Worm (Caenorhabditis elegans) whole organism, young adult: ENCODE results near the gene C04H5.1.

Experiments
- B0261.1 ChIP-seq: sonication (generic microtip); optimal IDR thresholded peaks from 2 replicates; lab custom pipeline; 2016; ENCODE audit warnings: mild to moderate bottlenecking, missing genetic modification characterization, moderate library complexity, missing compliant biosample characterization
- C06A6.2 ChIP-seq: fragments of 200-800 bp; sonication (Bioruptor generic); conservative IDR thresholded peaks from 2 replicates; pipeline ENCODE4 v1.3.6; 2022; ENCODE audit warnings: missing genetic modification characterization, missing compliant biosample characterization
- F23B12.7 ChIP-seq: sonication (generic microtip); optimal IDR thresholded peaks from 2 replicates; lab custom pipeline; 2017; ENCODE audit warnings: missing genetic modification characterization, mild to moderate bottlenecking, missing compliant biosample characterization, antibody characterized with exemption, moderate library complexity; ENCODE audit not compliant: insufficient read depth
- F33H1.4 ChIP-seq: fragments of 200-800 bp; sonication (Bioruptor generic); IDR thresholded peaks from 2 replicates; pipeline ENCODE4 v1.3.6; 2022; ENCODE audit warnings: missing genetic modification reagents, missing genetic modification characterization, missing compliant biosample characterization
- F37B4.10 ChIP-seq: fragments of 200-800 bp; sonication (Bioruptor generic); IDR thresholded peaks from 2 replicates; pipeline ENCODE4 v1.3.6; 2022; ENCODE audit warnings: missing genetic modification characterization, missing compliant biosample characterization
- F52B5.7 ChIP-seq: sonication (generic microtip); optimal IDR thresholded peaks from 2 replicates; lab custom pipeline; 2016; ENCODE audit warnings: mild to moderate bottlenecking, missing genetic modification characterization, missing compliant biosample characterization
- F57A8.1 ChIP-seq: fragments of 200-800 bp; sonication (Bioruptor generic); optimal IDR thresholded peaks from 2 replicates; lab custom pipeline; 2018; ENCODE audit warnings: mild to moderate bottlenecking, missing genetic modification characterization, moderate library complexity, missing compliant biosample characterization
- F57C9.4 ChIP-seq: sonication (generic microtip); optimal IDR thresholded peaks from 2 replicates; lab custom pipeline; 2017; ENCODE audit warnings: mild to moderate bottlenecking, missing genetic modification characterization, missing compliant biosample characterization
- attf-3 ChIP-seq: fragments of 200-800 bp; sonication (Bioruptor generic); conservative IDR thresholded peaks from 2 replicates; pipeline ENCODE4 v1.3.6; 2022; ENCODE audit warnings: missing genetic modification reagents, missing genetic modification characterization, missing compliant biosample characterization
- attf-5 ChIP-seq: fragments of 200-800 bp; sonication (Bioruptor generic); optimal IDR thresholded peaks from 2 replicates; lab custom pipeline; 2018; ENCODE audit warnings: mild to moderate bottlenecking, missing genetic modification characterization, missing compliant biosample characterization
- ceh-100 ChIP-seq: fragments of 200-800 bp; sonication (Bioruptor generic); IDR thresholded peaks from 2 replicates; pipeline ENCODE4 v1.3.6; 2022; ENCODE audit warnings: missing genetic modification reagents, missing genetic modification characterization, missing compliant biosample characterization
- ceh-79 ChIP-seq: sonication (generic microtip); optimal IDR thresholded peaks from 2 replicates; lab custom pipeline; 2017; ENCODE audit warnings: mild to moderate bottlenecking, missing genetic modification characterization, missing compliant biosample characterization
- ceh-91 ChIP-seq: fragments of 200-800 bp; sonication (Bioruptor generic); IDR thresholded peaks from 2 replicates; pipeline ENCODE4 v1.3.6; 2022; ENCODE audit warnings: missing genetic modification reagents, missing genetic modification characterization, missing compliant biosample characterization
- dox-1 ChIP-seq: fragments of 200-800 bp; sonication (Bioruptor generic); IDR thresholded peaks from 2 replicates; pipeline ENCODE4 v1.3.6; 2022; ENCODE audit warnings: missing genetic modification reagents, missing genetic modification characterization, missing compliant biosample characterization
- dpff-1 ChIP-seq: sonication (generic microtip); optimal IDR thresholded peaks from 2 replicates; lab custom pipeline; 2017; ENCODE audit warnings: mild to moderate bottlenecking, missing genetic modification characterization, missing compliant biosample characterization
- efl-1 ChIP-seq: fragments of 150-350 bp; optimal IDR thresholded peaks from 2 replicates; lab custom pipeline; 2014; ENCODE audit warnings: missing biosample characterization, missing genetic modification reagents, missing genetic modification characterization
- egl-44 ChIP-seq: fragments of 200-800 bp; sonication (Bioruptor generic); IDR thresholded peaks from 2 replicates; pipeline ENCODE4 v1.3.6; 2022; ENCODE audit warnings: missing genetic modification reagents, missing genetic modification characterization, missing compliant biosample characterization
- egrh-3 ChIP-seq: fragments of 200-800 bp; sonication (Bioruptor generic); IDR thresholded peaks from 2 replicates; pipeline ENCODE4 v1.3.6; 2022; ENCODE audit warnings: missing genetic modification reagents, missing genetic modification characterization, missing compliant biosample characterization
- ekl-4 ChIP-seq: fragments of 200-800 bp; sonication (Bioruptor generic); IDR thresholded peaks from 2 replicates; pipeline ENCODE4 v1.3.6; 2022; ENCODE audit warnings: missing genetic modification reagents, missing genetic modification characterization, missing compliant biosample characterization
- ets-4 ChIP-seq: fragments of 200-800 bp; sonication (Bioruptor generic); optimal IDR thresholded peaks from 2 replicates; lab custom pipeline; 2018; ENCODE audit warnings: mild to moderate bottlenecking, missing genetic modification characterization, missing compliant biosample characterization
- fkh-3 ChIP-seq: sonication (generic microtip); optimal IDR thresholded peaks from 2 replicates; lab custom pipeline; 2016; ENCODE audit warnings: mild to moderate bottlenecking, missing genetic modification characterization, missing compliant biosample characterization
- gei-17 ChIP-seq: fragments of 200-800 bp; sonication (Bioruptor generic); optimal IDR thresholded peaks from 2 replicates; lab custom pipeline; 2018; ENCODE audit warnings: mild to moderate bottlenecking, missing genetic modification characterization, missing compliant biosample characterization
- hsf-1 ChIP-seq: fragments of 200-800 bp; sonication (Bioruptor generic); IDR thresholded peaks from 2 replicates; pipeline ENCODE4 v1.3.6; 2022; ENCODE audit warnings: missing genetic modification reagents, missing genetic modification characterization, missing compliant biosample characterization
- lin-40 ChIP-seq: sonication (generic microtip); optimal IDR thresholded peaks from 2 replicates; lab custom pipeline; 2016; ENCODE audit warnings: missing genetic modification characterization, mild to moderate bottlenecking, missing compliant biosample characterization, missing genotype, missing genetic modification reagents
- lin-54 ChIP-seq: fragments of 200-800 bp; sonication (Bioruptor generic); optimal IDR thresholded peaks from 2 replicates; lab custom pipeline; 2018; ENCODE audit warnings: mild to moderate bottlenecking, missing genetic modification characterization, missing compliant biosample characterization
- lir-1 ChIP-seq: fragments of 200-800 bp; sonication (Bioruptor generic); conservative IDR thresholded peaks from 2 replicates; pipeline ENCODE4 v1.3.6; 2022; ENCODE audit warnings: missing genetic modification reagents, missing genetic modification characterization, missing compliant biosample characterization
- lsl-1 ChIP-seq: fragments of 200-800 bp; sonication (Bioruptor generic); optimal IDR thresholded peaks from 2 replicates; lab custom pipeline; 2018; ENCODE audit warnings: mild to moderate bottlenecking, missing genetic modification characterization, moderate library complexity, missing compliant biosample characterization
- madf-6 ChIP-seq: fragments of 200-800 bp; sonication (Bioruptor generic); IDR thresholded peaks from 2 replicates; pipeline ENCODE4 v1.3.6; 2022; ENCODE audit warnings: missing genetic modification reagents, missing genetic modification characterization, missing compliant biosample characterization
- mcd-1 ChIP-seq: fragments of 200-800 bp; sonication (Bioruptor generic); IDR thresholded peaks from 2 replicates; pipeline ENCODE4 v1.3.6; 2022; ENCODE audit warnings: missing genetic modification reagents, missing genetic modification characterization, missing compliant biosample characterization
- mxl-1 ChIP-seq: sonication (generic microtip); optimal IDR thresholded peaks from 2 replicates; lab custom pipeline; 2016; ENCODE audit warnings: missing genetic modification characterization, missing compliant biosample characterization
- nfya-1 ChIP-seq: sonication (generic microtip); optimal IDR thresholded peaks from 2 replicates; lab custom pipeline; 2017; ENCODE audit warnings: antibody characterized with exemption, missing compliant biosample characterization, missing genetic modification characterization, borderline replicate concordance; ENCODE audit not compliant: insufficient read depth
- nfya-2 ChIP-seq: fragments of 200-800 bp; sonication (Bioruptor generic); IDR thresholded peaks from 2 replicates; pipeline ENCODE4 v1.3.6; 2022; ENCODE audit warnings: missing genetic modification reagents, missing genetic modification characterization, missing compliant biosample characterization
- nfyb-1 ChIP-seq: fragments of 200-800 bp; sonication (Bioruptor generic); IDR thresholded peaks from 2 replicates; pipeline ENCODE4 v1.3.6; 2022; ENCODE audit warnings: missing genetic modification reagents, missing genetic modification characterization, missing compliant biosample characterization
- nhr-120 ChIP-seq: fragments of 200-800 bp; sonication (Bioruptor generic); IDR thresholded peaks from 2 replicates; pipeline ENCODE4 v1.3.6; 2022; ENCODE audit warnings: missing genetic modification characterization, missing compliant biosample characterization
- nhr-80 ChIP-seq: sonication (generic microtip); optimal IDR thresholded peaks from 2 replicates; lab custom pipeline; 2016; ENCODE audit warnings: missing genetic modification characterization, missing compliant biosample characterization
- pbrm-1 ChIP-seq: fragments of 200-800 bp; sonication (Bioruptor generic); IDR thresholded peaks from 2 replicates; pipeline ENCODE4 v1.3.6; 2022; ENCODE audit warnings: missing genetic modification reagents, missing genetic modification characterization, missing compliant biosample characterization
- rec-8 ChIP-seq, 2 experiments: sonication (generic microtip); optimal IDR thresholded peaks; 2 replicates each; lab custom pipeline; 2016; ENCODE audit warnings: mild to moderate bottlenecking in 2 of 2, missing genetic modification characterization in 2 of 2, missing genetic modification reagents in 2 of 2, missing genotype in 2 of 2, missing biosample characterization in 1 of 2, missing compliant biosample characterization in 1 of 2, moderate library complexity in 1 of 2
- snpc-1.3 ChIP-seq: sonication (generic microtip); optimal IDR thresholded peaks from 2 replicates; lab custom pipeline; 2017; ENCODE audit warnings: missing genetic modification characterization, mild to moderate bottlenecking, missing compliant biosample characterization, antibody characterized with exemption, moderate library complexity, missing genotype, missing genetic modification reagents; ENCODE audit not compliant: insufficient read depth
- snpc-4 ChIP-seq, 5 experiments: fragments of 150-350 bp in 1 of 5; sonication (generic microtip) in 4 of 5; optimal IDR thresholded peaks; 2 replicates each; lab custom pipeline; 2014 to 2018; ENCODE audit warnings: missing genetic modification characterization in 5 of 5, missing biosample characterization in 3 of 5, antibody characterized with exemption in 2 of 5, mild to moderate bottlenecking in 2 of 5, missing compliant biosample characterization in 2 of 5, missing genotype in 2 of 5, moderate library complexity in 2 of 5, missing genetic modification reagents in 1 of 5
- somi-1 ChIP-seq: fragments of 200-800 bp; sonication (Bioruptor generic); optimal IDR thresholded peaks from 2 replicates; lab custom pipeline; 2018; ENCODE audit warnings: mild to moderate bottlenecking, missing genetic modification characterization, missing compliant biosample characterization
- tbp1 ChIP-seq: fragments of 200-800 bp; sonication (Bioruptor generic); optimal IDR thresholded peaks from 2 replicates; lab custom pipeline; 2018; ENCODE audit warnings: mild to moderate bottlenecking, missing genetic modification characterization, missing compliant biosample characterization
- tbx-9 ChIP-seq: sonication (generic microtip); optimal IDR thresholded peaks from 2 replicates; lab custom pipeline; 2016; ENCODE audit warnings: borderline replicate concordance, missing genetic modification characterization, inconsistent platforms, missing compliant biosample characterization
- tlf-1 ChIP-seq: fragments of 200-800 bp; sonication (Bioruptor generic); optimal IDR thresholded peaks from 2 replicates; lab custom pipeline; 2018; ENCODE audit warnings: mild to moderate bottlenecking, missing genetic modification characterization, missing compliant biosample characterization
- unc-62 ChIP-seq: fragments of 150-350 bp; optimal IDR thresholded peaks from 2 replicates; lab custom pipeline; 2014; ENCODE audit warnings: missing biosample characterization, missing genetic modification reagents, missing genetic modification characterization
- ztf-25 ChIP-seq: fragments of 200-800 bp; sonication (Bioruptor generic); IDR thresholded peaks from 2 replicates; pipeline ENCODE4 v1.3.6; 2022; ENCODE audit warnings: missing genetic modification reagents, missing genetic modification characterization, missing compliant biosample characterization

Gene C04H5.1

ce11 chrII:14534000-14534399 is at the start of gene C04H5.1:
Gene C04H5.1, plus strand, starts transcription at chrII:14534300.
- TF ChIP-seq F52B5.7 (tag; lab: Kevin White, UChicago) = no peak
- no peak for TF ChIP-seq tbx-9 (tag; lab: Kevin White, UChicago)
- no peak for TF ChIP-seq rec-8 (tag; optimal IDR thresholded peaks at IDR 0.05; lab: Kevin White, UChicago)
- no peak for TF ChIP-seq unc-62 (GFP tag; lab: Kevin White, UChicago)
- TF ChIP-seq gei-17 (GFP tag; lab: Kevin White, UChicago) = no peak
- TF ChIP-seq madf-6 (GFP tag; lab: Robert Waterston, UW) = no peak

- TF ChIP-seq nhr-120 (GFP tag; lab: Robert Waterston, UW) (no peak), ztf-25 (GFP tag; lab: Robert Waterston, UW) (no peak), F23B12.7 (peak; percentile 50), egl-44 (GFP tag; lab: Robert Waterston, UW) (no peak), somi-1 (no peak), F57A8.1 (no peak), madf-6 (GFP tag; lab: Robert Waterston, UW) (peak; percentile 79), fkh-3 (no peak), lir-1 (GFP tag; lab: Robert Waterston, UW) (no peak), tbx-9 (tag; lab: Kevin White, UChicago) (no peak), nfya-1 (tag; lab: Kevin White, UChicago) (no peak), snpc-4 (GFP tag; optimal IDR thresholded peaks at IDR 0.05; lab: Kevin White, UChicago) (no peak), snpc-4 (tag; optimal IDR thresholded peaks at IDR 0.05; lab: Kevin White, UChicago) (peak in 3 of 4 experiments; percentile 5 to 44 (median 16)), nhr-80 (tag; lab: Kevin White, UChicago) (peak; percentile 17), lsl-1 (peak; percentile 35), F57C9.4 (tag; lab: Kevin White, UChicago) (no peak), ceh-100 (peak; percentile 40; the same call in 1 of the 2 replicates), tbp1 (peak; percentile 49), dox-1 (GFP tag; lab: Robert Waterston, UW) (peak; percentile 61), F33H1.4 (GFP tag; lab: Robert Waterston, UW) (0 out of 2 replicates have a peak, but pooled peaks have one; percentile 30), hsf-1 (GFP tag; lab: Robert Waterston, UW) (no peak), dpff-1 (tag; lab: Kevin White, UChicago) (no peak), mcd-1 (GFP tag; lab: Robert Waterston, UW) (peak; percentile 78), F37B4.10 (GFP tag; lab: Robert Waterston, UW) (no peak), B0261.1 (tag; lab: Kevin White, UChicago) (no peak), lin-54 (GFP tag; lab: Kevin White, UChicago) (peak; percentile 82), ceh-91 (GFP tag; lab: Robert Waterston, UW) (peak; percentile 13; the same call in 1 of the 2 replicates), pbrm-1 (GFP tag; lab: Robert Waterston, UW) (peak; percentile 62), ets-4 (GFP tag; lab: Kevin White, UChicago) (no peak), snpc-1.3 (tag; lab: Kevin White, UChicago) (no peak), lin-40 (tag; lab: Kevin White, UChicago) (peak; percentile 56), tlf-1 (peak; percentile 18), F52B5.7 (tag; lab: Kevin White, UChicago) (no peak), egrh-3 (GFP tag; lab: Robert Waterston, UW) (no peak), attf-5 (GFP tag; lab: Kevin White, UChicago) (peak; percentile 74), efl-1 (peak; percentile 76), ekl-4 (GFP tag; lab: Robert Waterston, UW) (no peak), mxl-1 (tag; lab: Kevin White, UChicago) (no peak), ceh-79 (tag; lab: Kevin White, UChicago) (no peak), nfya-2 (GFP tag; lab: Robert Waterston, UW) (no peak), nfyb-1 (GFP tag; lab: Robert Waterston, UW) (peak; percentile 66), gei-17 (GFP tag; lab: Kevin White, UChicago) (no peak), attf-3 (GFP tag; lab: Robert Waterston, UW) (no peak), C06A6.2 (no peak)
Measured at ce11 chrII:14488661-14489060, 45.4 kb upstream of the C04H5.1 start, which contains the start of gene usp-14. Gene usp-14, minus strand, starts transcription at chrII:14488688.
